Fruit fly (Drosophila melanogaster): ENCODE data around the gene Hrb87F.

dm6 chr3R:13647734-13648541 is 12.4 kb downstream of the Hrb87F start:
- no peak for TF ChIP-seq psq (optimal IDR thresholded peaks at IDR 0.05)
- no peak for TF ChIP-seq h (optimal IDR thresholded peaks at IDR 0.05)
- TF ChIP-seq insv (optimal IDR thresholded peaks at IDR 0.05): no peak
